Fruit fly (Drosophila melanogaster) whole organism, embryonic: ENCODE data around the gene IA-2.

Source experiments
- Ada2b ChIP-seq: fragments of 200-800 bp; sonication (Bioruptor generic); IDR thresholded peaks from 2 replicates; pipeline ENCODE4 v1.3.6; 2022; ENCODE audit warnings: missing biosample characterization, missing genetic modification characterization
- Atf-2 ChIP-seq: fragments of 200-800 bp; sonication (Bioruptor generic); optimal IDR thresholded peaks from 2 replicates; lab custom pipeline; 2016; ENCODE audit warnings: missing biosample characterization, missing genetic modification characterization
- Awh ChIP-seq: fragments of 200-800 bp; sonication (Bioruptor generic); IDR thresholded peaks from 2 replicates; pipeline ENCODE4, ENCODE4 v1.3.6; 2022; ENCODE audit warnings: missing biosample characterization, missing genetic modification characterization
- CG10321 ChIP-seq: fragments of 200-800 bp; sonication (Bioruptor generic); IDR thresholded peaks from 2 replicates; pipeline ENCODE4 v1.3.6; 2022; ENCODE audit warnings: missing biosample characterization, missing genetic modification characterization
- CG11085 ChIP-seq: fragments of 200-800 bp; sonication (Bioruptor generic); IDR thresholded peaks from 2 replicates; pipeline ENCODE4 v1.3.6; 2022; ENCODE audit warnings: missing biosample characterization, missing genetic modification characterization
- CG11093 ChIP-seq: fragments of 200-800 bp; sonication (Bioruptor generic); IDR thresholded peaks from 3 replicates; pipeline ENCODE4 v1.3.6; 2022; ENCODE audit warnings: missing biosample characterization, missing genetic modification characterization
- CG11696 ChIP-seq: fragments of 200-800 bp; sonication (Bioruptor generic); IDR thresholded peaks from 2 replicates; pipeline ENCODE4 v1.3.6; 2022; ENCODE audit warnings: missing biosample characterization, missing genetic modification characterization
- CG12155 ChIP-seq: fragments of 200-800 bp; sonication (Bioruptor generic); optimal IDR thresholded peaks from 3 replicates; lab custom pipeline; 2016; ENCODE audit warnings: missing biosample characterization, missing genetic modification characterization
- CG14667 ChIP-seq: fragments of 200-800 bp; sonication (Bioruptor generic); IDR thresholded peaks from 2 replicates; pipeline ENCODE4 v1.3.6; 2022; ENCODE audit warnings: missing biosample characterization, missing genetic modification characterization
- CG15269 ChIP-seq: fragments of 200-800 bp; sonication (Bioruptor generic); optimal IDR thresholded peaks from 2 replicates; lab custom pipeline; 2018; ENCODE audit warnings: missing biosample characterization, mild to moderate bottlenecking, missing genetic modification characterization, moderate library complexity
- CG1529 ChIP-seq: fragments of 200-800 bp; sonication (Bioruptor generic); optimal IDR thresholded peaks from 3 replicates; lab custom pipeline; 2018; ENCODE audit warnings: missing biosample characterization, missing genetic modification characterization
- CG16813 ChIP-seq: fragments of 200-800 bp; sonication (Bioruptor generic); IDR thresholded peaks from 3 replicates; pipeline ENCODE4 v1.3.6; 2022; ENCODE audit warnings: missing biosample characterization, missing genetic modification characterization; ENCODE audit not compliant: partially characterized antibody
- CG17385 ChIP-seq: fragments of 200-800 bp; sonication (Bioruptor generic); optimal IDR thresholded peaks from 3 replicates; lab custom pipeline; 2018; ENCODE audit warnings: missing biosample characterization, mild to moderate bottlenecking, missing genetic modification characterization
- CG17912 ChIP-seq: fragments of 200-800 bp; sonication (Bioruptor generic); optimal IDR thresholded peaks from 2 replicates; lab custom pipeline; 2018; ENCODE audit warnings: missing biosample characterization, mild to moderate bottlenecking, missing genetic modification characterization
- CG4282 ChIP-seq: fragments of 200-800 bp; sonication (Bioruptor generic); optimal IDR thresholded peaks from 2 replicates; lab custom pipeline; 2016; ENCODE audit warnings: missing biosample characterization, missing genetic modification characterization
- CG4854 ChIP-seq: fragments of 200-800 bp; sonication (Bioruptor generic); optimal IDR thresholded peaks from 2 replicates; lab custom pipeline; 2016; ENCODE audit warnings: missing biosample characterization, missing genetic modification characterization, inconsistent platforms
- CG7372 ChIP-seq: fragments of 200-800 bp; sonication (Bioruptor generic); IDR thresholded peaks from 2 replicates; pipeline ENCODE4 v1.3.6; 2022; ENCODE audit warnings: missing biosample characterization, missing genetic modification characterization
- CG7928 ChIP-seq: fragments of 200-800 bp; sonication (Bioruptor generic); optimal IDR thresholded peaks from 2 replicates; lab custom pipeline; 2017; ENCODE audit warnings: missing biosample characterization, mild to moderate bottlenecking, missing genetic modification characterization
- CG9609 ChIP-seq: fragments of 200-800 bp; sonication (Bioruptor generic); optimal IDR thresholded peaks from 3 replicates; lab custom pipeline; 2016; ENCODE audit warnings: missing biosample characterization, missing genetic modification characterization
- CHES-1-like ChIP-seq: fragments of 200-800 bp; sonication (Bioruptor generic); optimal IDR thresholded peaks from 2 replicates; lab custom pipeline; 2016; ENCODE audit warnings: missing biosample characterization, missing genetic modification characterization
- D ChIP-seq, 2 experiments: fragments of 200-800 bp in 1 of 2; fragments of >200 bp in 1 of 2; sonication (Bioruptor generic) in 1 of 2; optimal IDR thresholded peaks; 2 replicates in 1 of 2; 3 replicates in 1 of 2; lab custom pipeline; 2017; ENCODE audit warnings: mild to moderate bottlenecking in 1 of 2, missing biosample characterization in 1 of 2, missing genetic modification characterization in 1 of 2, missing genetic modification reagents in 1 of 2
- Dp ChIP-seq: fragments of 200-800 bp; sonication (Bioruptor generic); optimal IDR thresholded peaks from 2 replicates; lab custom pipeline; 2018; ENCODE audit warnings: missing biosample characterization, mild to moderate bottlenecking, missing genetic modification characterization, moderate library complexity
- Gug ChIP-seq: fragments of 200-800 bp; sonication (Bioruptor generic); IDR thresholded peaks from 4 replicates; pipeline ENCODE4 v1.3.6; 2022; ENCODE audit warnings: missing biosample characterization, missing genetic modification characterization
- Mad ChIP-seq: fragments of 200-800 bp; sonication (Bioruptor generic); optimal IDR thresholded peaks from 2 replicates; lab custom pipeline; 2016; ENCODE audit warnings: missing biosample characterization, missing genetic modification characterization
- Meics ChIP-seq: fragments of 200-800 bp; sonication (Bioruptor generic); optimal IDR thresholded peaks from 2 replicates; lab custom pipeline; 2017; ENCODE audit warnings: missing biosample characterization, mild to moderate bottlenecking, missing genetic modification characterization
- NC2α ChIP-seq: fragments of 200-800 bp; sonication (Bioruptor generic); optimal IDR thresholded peaks from 2 replicates; lab custom pipeline; 2016; ENCODE audit warnings: missing biosample characterization, missing genetic modification characterization
- Nf-YC ChIP-seq: fragments of 200-800 bp; optimal IDR thresholded peaks from 3 replicates; lab custom pipeline; 2019; ENCODE audit warnings: missing biosample characterization, mild to moderate bottlenecking, missing genetic modification characterization, moderate library complexity
- abd-A ChIP-seq: fragments of 200-800 bp; sonication (Bioruptor generic); optimal IDR thresholded peaks from 3 replicates; lab custom pipeline; 2019; ENCODE audit warnings: missing biosample characterization, mild to moderate bottlenecking, missing genetic modification characterization, moderate library complexity
- aop ChIP-seq: fragments of 200-800 bp; sonication (Bioruptor generic); IDR thresholded peaks from 2 replicates; pipeline ENCODE4 v1.3.6; 2022; ENCODE audit warnings: missing biosample characterization, missing genetic modification characterization
- ash1 ChIP-seq: fragments of 200-800 bp; sonication (Bioruptor generic); optimal IDR thresholded peaks from 2 replicates; lab custom pipeline; 2018; ENCODE audit warnings: missing biosample characterization, mild to moderate bottlenecking, missing genetic modification characterization
- az2 ChIP-seq: fragments of 200-800 bp; sonication (Bioruptor generic); optimal IDR thresholded peaks from 3 replicates; lab custom pipeline; 2016; ENCODE audit warnings: missing biosample characterization, missing genetic modification characterization
- bbx ChIP-seq: fragments of 200-800 bp; sonication (Bioruptor generic); IDR thresholded peaks from 2 replicates; pipeline ENCODE4 v1.3.6; 2022; ENCODE audit warnings: missing biosample characterization, missing genetic modification characterization; ENCODE audit not compliant: partially characterized antibody
- bcd ChIP-seq: fragments of 200-800 bp; sonication (Bioruptor generic); optimal IDR thresholded peaks from 2 replicates; lab custom pipeline; 2017; ENCODE audit warnings: missing biosample characterization, mild to moderate bottlenecking, missing genetic modification characterization
- btn ChIP-seq: fragments of 200-800 bp; sonication (Bioruptor generic); optimal IDR thresholded peaks from 2 replicates; lab custom pipeline; 2016; ENCODE audit warnings: missing biosample characterization, missing genetic modification characterization
- chm ChIP-seq: fragments of 200-800 bp; sonication (Bioruptor generic); IDR thresholded peaks from 2 replicates; pipeline ENCODE4 v1.3.6; 2022; ENCODE audit warnings: missing biosample characterization, missing genetic modification characterization
- crc ChIP-seq: fragments of 200-800 bp; sonication (Bioruptor generic); optimal IDR thresholded peaks from 2 replicates; lab custom pipeline; 2016; ENCODE audit warnings: missing biosample characterization, missing genetic modification characterization
- ems ChIP-seq: fragments of 200-800 bp; sonication (Bioruptor generic); optimal IDR thresholded peaks from 3 replicates; lab custom pipeline; 2016; ENCODE audit warnings: missing biosample characterization, missing genetic modification characterization
- en ChIP-seq: fragments of 200-800 bp; sonication (Bioruptor generic); optimal IDR thresholded peaks from 2 replicates; lab custom pipeline; 2016; ENCODE audit warnings: missing biosample characterization, missing genetic modification characterization
- eyg ChIP-seq: fragments of 200-800 bp; sonication (Bioruptor generic); optimal IDR thresholded peaks from 3 replicates; lab custom pipeline; 2016; ENCODE audit warnings: missing biosample characterization, missing genetic modification characterization
- fu2 ChIP-seq: fragments of 200-800 bp; sonication (Bioruptor generic); optimal IDR thresholded peaks from 2 replicates; lab custom pipeline; 2016; ENCODE audit warnings: missing biosample characterization, missing genetic modification characterization
- grn ChIP-seq: fragments of 200-800 bp; sonication (Bioruptor generic); optimal IDR thresholded peaks from 3 replicates; lab custom pipeline; 2017; ENCODE audit warnings: missing biosample characterization, missing genetic modification characterization
- insv ChIP-seq, 2 experiments: fragments of 200-800 bp; sonication (Bioruptor generic); optimal IDR thresholded peaks; 3 replicates each; lab custom pipeline; 2016 to 2018; ENCODE audit warnings: missing biosample characterization in 2 of 2, missing genetic modification characterization in 2 of 2
- lbe ChIP-seq: fragments of 200-800 bp; sonication (Bioruptor generic); optimal IDR thresholded peaks from 2 replicates; lab custom pipeline; 2016; ENCODE audit warnings: missing biosample characterization, mild to moderate bottlenecking, missing genetic modification characterization
- org-1 ChIP-seq: fragments of 200-800 bp; sonication (Bioruptor generic); optimal IDR thresholded peaks from 2 replicates; lab custom pipeline; 2017; ENCODE audit warnings: missing biosample characterization, missing genetic modification characterization
- pum ChIP-seq: fragments of 200-800 bp; sonication (Bioruptor generic); optimal IDR thresholded peaks from 2 replicates; lab custom pipeline; 2016; ENCODE audit warnings: missing biosample characterization, missing genetic modification characterization
- ranshi ChIP-seq: fragments of 200-800 bp; sonication (Bioruptor generic); IDR thresholded peaks from 2 replicates; pipeline ENCODE4 v1.3.6; 2022; ENCODE audit warnings: missing biosample characterization, missing genetic modification characterization
- schlank ChIP-seq: fragments of 200-800 bp; sonication (Bioruptor generic); optimal IDR thresholded peaks from 2 replicates; lab custom pipeline; 2018; ENCODE audit warnings: missing biosample characterization, mild to moderate bottlenecking, missing genetic modification characterization
- sima ChIP-seq: fragments of 200-800 bp; sonication (Bioruptor generic); optimal IDR thresholded peaks from 2 replicates; lab custom pipeline; 2016; ENCODE audit warnings: missing biosample characterization, missing genetic modification characterization
- so ChIP-seq: fragments of 200-800 bp; sonication (Bioruptor generic); IDR thresholded peaks from 3 replicates; pipeline ENCODE4 v1.3.6; 2022; ENCODE audit warnings: missing biosample characterization, missing genetic modification characterization
- tin ChIP-seq: fragments of 200-800 bp; sonication (Bioruptor generic); optimal IDR thresholded peaks from 3 replicates; lab custom pipeline; 2016; ENCODE audit warnings: missing biosample characterization, missing genetic modification characterization
- trem ChIP-seq: fragments of 200-800 bp; optimal IDR thresholded peaks from 3 replicates; lab custom pipeline; 2019; ENCODE audit warnings: missing biosample characterization, mild to moderate bottlenecking, missing genetic modification characterization, moderate library complexity
- ttk ChIP-seq: fragments of 200-800 bp; sonication (Bioruptor generic); IDR thresholded peaks from 2 replicates; pipeline ENCODE4 v2.1.2; 2022; ENCODE audit warnings: missing biosample characterization, missing genetic modification characterization
- wor ChIP-seq: fragments of 200-800 bp; sonication (Bioruptor generic); IDR thresholded peaks from 2 replicates; pipeline ENCODE4 v1.3.6; 2022; ENCODE audit warnings: missing biosample characterization, missing genetic modification characterization

Gene IA-2

DNA sequence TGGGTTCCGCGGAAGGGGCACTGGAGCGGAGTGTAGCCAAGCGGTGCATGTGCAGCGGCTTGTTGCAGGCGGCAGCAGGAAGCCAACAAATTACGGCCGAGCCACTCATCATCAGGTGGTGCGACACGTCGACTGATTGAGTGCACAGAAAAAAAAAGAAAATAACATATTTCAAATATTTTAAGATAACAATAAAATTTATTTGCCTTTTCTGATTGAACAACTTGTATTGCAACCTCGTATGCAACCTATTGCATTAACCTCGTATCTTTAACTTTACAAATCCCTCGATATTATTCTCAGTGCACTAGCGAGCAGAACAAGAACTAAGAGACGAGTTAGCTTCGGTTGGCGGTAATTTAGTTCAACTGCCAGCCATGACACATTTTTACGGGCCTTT lies 22.5 kb upstream of the IA-2 start (continued):
- no peak for TF ChIP-seq crc (GFP tag; lab: Kevin White, UChicago)
- no peak for TF ChIP-seq sima (GFP tag; lab: Kevin White, UChicago)
- no peak for TF ChIP-seq bcd (GFP tag; lab: Kevin White, UChicago)
- TF ChIP-seq ttk (GFP tag; lab: Robert Waterston, UW), result no peak
- TF ChIP-seq CG17385 (GFP tag; lab: Kevin White, UChicago), result no peak
- TF ChIP-seq CG10321 (GFP tag; lab: Robert Waterston, UW), result no peak
- TF ChIP-seq CG7372, result no peak
- TF ChIP-seq az2 (GFP tag; lab: Kevin White, UChicago), result no peak
- no peak for TF ChIP-seq schlank (tag; lab: Kevin White, UChicago)
- no peak for TF ChIP-seq aop (GFP tag; lab: Robert Waterston, UW)
- 0 out of 2 replicates have a peak, but pooled peaks have one; percentile 28 for TF ChIP-seq CG11696 (GFP tag; lab: Robert Waterston, UW)
- no peak for TF ChIP-seq CG16813 (GFP tag; lab: Robert Waterston, UW)
- no peak for TF ChIP-seq CG4854 (GFP tag; lab: Kevin White, UChicago)
- no peak for TF ChIP-seq CG1529 (GFP tag; lab: Kevin White, UChicago)
- TF ChIP-seq CG12155, result no peak
- no peak for TF ChIP-seq CG14667
- TF ChIP-seq Nf-YC (tag; lab: Kevin White, UChicago), result no peak
- no peak for TF ChIP-seq Mad (GFP tag; lab: Kevin White, UChicago)
- no peak for TF ChIP-seq Meics
- TF ChIP-seq tin, result peak; percentile 2
- no peak; the same call in 1 of the 2 replicates for TF ChIP-seq chm (GFP tag; lab: Robert Waterston, UW)
- TF ChIP-seq bbx, result no peak
- no peak for TF ChIP-seq lbe
- no peak for TF ChIP-seq btn
- no peak for TF ChIP-seq ems
- TF ChIP-seq Dp (GFP tag; lab: Kevin White, UChicago), result no peak
- no peak for TF ChIP-seq abd-A (tag; lab: Kevin White, UChicago)
- no peak for TF ChIP-seq ranshi
- TF ChIP-seq NC2α, result no peak
- TF ChIP-seq insv (GFP tag; optimal IDR thresholded peaks at IDR 0.05; lab: Kevin White, UChicago), result no peak
- peak; percentile 9 for TF ChIP-seq trem (tag; lab: Kevin White, UChicago)
- no peak for TF ChIP-seq CG11093 (GFP tag; lab: Robert Waterston, UW)
- no peak for TF ChIP-seq Ada2b (GFP tag; lab: Robert Waterston, UW)
- TF ChIP-seq CG7928 (GFP tag; lab: Kevin White, UChicago), result no peak
- no peak for TF ChIP-seq CG17912 (GFP tag; lab: Kevin White, UChicago)
- no peak for TF ChIP-seq CHES-1-like (GFP tag; lab: Kevin White, UChicago)
- TF ChIP-seq ash1 (GFP tag; lab: Kevin White, UChicago), result no peak
- TF ChIP-seq pum (GFP tag; lab: Kevin White, UChicago), result no peak
- TF ChIP-seq CG9609 (GFP tag; lab: Kevin White, UChicago), result no peak
- 0 out of 2 replicates have a peak, but pooled peaks have one; percentile 20 for TF ChIP-seq Awh (GFP tag; lab: Robert Waterston, UW)
- 0 out of 2 replicates have a peak, but pooled peaks have one; percentile 28 for TF ChIP-seq wor (GFP tag; lab: Robert Waterston, UW)
- no peak for TF ChIP-seq CG4282
- TF ChIP-seq CG15269 (tag; lab: Kevin White, UChicago), result no peak
- no peak for TF ChIP-seq grn
- no peak for TF ChIP-seq D (optimal IDR thresholded peaks at IDR 0.05; lab: Kevin White, UChicago)
- peak; percentile 4 for TF ChIP-seq D (GFP tag; optimal IDR thresholded peaks at IDR 0.05; lab: Kevin White, UChicago)
- TF ChIP-seq eyg (GFP tag; lab: Kevin White, UChicago), result no peak
- TF ChIP-seq Atf-2, result no peak
- TF ChIP-seq Gug, result no peak
- no peak for TF ChIP-seq en (GFP tag; lab: Kevin White, UChicago)
- TF ChIP-seq CG11085, result no peak
- TF ChIP-seq so, result no peak
- TF ChIP-seq fu2 (GFP tag; lab: Kevin White, UChicago), result no peak
- no peak for TF ChIP-seq org-1
